Worm (Caenorhabditis elegans) whole organism, L2 larva: ENCODE data around the gene acdh-10.

Source experiments
- ZK546.5 ChIP-seq: sonication (generic microtip); optimal IDR thresholded peaks from 2 replicates; lab custom pipeline; 2017; ENCODE audit warnings: missing biosample characterization, missing genetic modification characterization
- ama-1 ChIP-seq: fragments of 150-350 bp; optimal IDR thresholded peaks from 2 replicates; lab custom pipeline; 2018; ENCODE audit warnings: inconsistent platforms
- blmp-1 ChIP-seq: sonication (generic microtip); optimal IDR thresholded peaks from 2 replicates; lab custom pipeline; 2017; ENCODE audit warnings: missing genetic modification characterization, mild to moderate bottlenecking, missing compliant biosample characterization, antibody characterized with exemption, moderate library complexity; ENCODE audit not compliant: insufficient read depth
- lin-39 ChIP-seq: fragments of 150-350 bp; optimal IDR thresholded peaks from 2 replicates; lab custom pipeline; 2014; ENCODE audit warnings: missing biosample characterization, missing genetic modification reagents, missing genetic modification characterization
- mab-5 ChIP-seq: fragments of 150-350 bp; optimal IDR thresholded peaks from 2 replicates; lab custom pipeline; 2014; ENCODE audit warnings: missing biosample characterization, missing genetic modification characterization
- nhr-237 ChIP-seq: fragments of 150-350 bp; optimal IDR thresholded peaks from 2 replicates; lab custom pipeline; 2014; ENCODE audit warnings: missing biosample characterization, missing genetic modification characterization
- unc-55 ChIP-seq: fragments of 150-350 bp; sonication (generic microtip); optimal IDR thresholded peaks from 3 replicates; lab custom pipeline; 2014; ENCODE audit warnings: missing biosample characterization, missing genetic modification reagents, missing genetic modification characterization
- unc-62 ChIP-seq: fragments of 150-350 bp; optimal IDR thresholded peaks from 2 replicates; lab custom pipeline; 2014; ENCODE audit warnings: missing biosample characterization, missing genetic modification reagents, missing genetic modification characterization

- TF ChIP-seq blmp-1 (tag; lab: Kevin White, UChicago) (no peak), nhr-237 (no peak), mab-5 (no peak), ZK546.5 (tag; lab: Kevin White, UChicago) (no peak), unc-55 (no peak), unc-62 (GFP tag; lab: Kevin White, UChicago) (no peak), lin-39 (no peak), ama-1 (lab: Kevin White, UChicago) (no peak)
Observed at ce11 chrX:17235749-17236561, 21.3 kb upstream of the acdh-10 start, which contains the start of gene dhs-30.
